Worm (Caenorhabditis elegans): ENCODE measurements around the gene gpa-10.

The gpa-10 gene

DNA sequence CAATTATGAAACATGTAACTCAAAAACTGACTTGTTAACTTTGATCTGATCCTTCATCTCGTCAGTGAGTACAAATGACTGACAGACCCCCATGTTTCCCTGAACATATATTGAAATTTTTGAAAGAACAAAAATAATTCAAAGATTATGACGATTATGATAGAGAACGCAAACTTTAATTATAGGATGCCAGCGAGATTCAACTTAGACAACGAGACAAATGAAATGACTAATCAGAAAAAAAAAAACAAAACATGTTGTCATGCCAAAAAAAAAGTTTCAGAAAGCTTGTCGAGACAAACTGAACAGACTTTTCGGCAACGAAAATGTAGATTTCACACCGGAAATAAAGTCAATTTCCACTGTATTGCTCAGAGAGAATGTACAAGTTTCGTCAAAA, at the start of gene gpa-10:
Gene gpa-10, minus strand, starts transcription at position 101 of the 400 bp plus-strand sequence.
- TF ChIP-seq cog-1 (tag; optimal IDR thresholded peaks at IDR 0.05) = no peak
- TF ChIP-seq klf-2 (GFP tag; conservative IDR thresholded peaks at IDR 0.05) = no peak
- no peak for TF ChIP-seq ztf-29 (GFP tag; IDR thresholded peaks at IDR 0.05)

DNA sequence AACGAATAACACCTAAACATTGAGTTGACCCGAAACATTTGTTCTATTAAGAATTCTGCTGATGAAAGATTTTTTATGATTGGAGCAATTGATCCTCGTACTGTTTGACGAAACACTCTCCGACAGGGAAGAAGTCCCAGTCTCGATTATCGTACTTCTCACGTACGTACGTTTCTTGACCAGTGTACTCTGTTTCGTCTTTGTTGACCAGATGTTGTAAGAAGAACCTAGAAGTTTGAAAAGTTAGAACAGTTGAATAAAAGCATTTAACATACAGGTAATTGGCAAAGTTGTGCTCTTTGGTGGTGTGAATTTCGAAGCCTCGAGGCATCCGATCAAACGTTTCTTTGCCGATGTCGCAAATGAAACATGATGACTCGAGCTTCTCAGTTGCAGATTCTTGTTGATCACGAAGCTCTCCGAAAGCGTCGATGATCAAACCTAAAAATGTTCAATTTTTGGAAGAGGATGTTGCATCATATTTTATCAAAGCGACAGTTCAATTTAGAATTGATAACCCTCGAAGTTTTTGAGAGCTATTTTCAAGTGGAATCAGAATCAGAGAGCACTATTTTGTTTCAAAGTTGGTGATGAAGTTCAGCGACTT, 47.4 kb upstream of the gpa-10 start:
- TF ChIP-seq ztf-23 (GFP tag; IDR thresholded peaks at IDR 0.05) = no peak
- no peak for TF ChIP-seq tab-1 (GFP tag; IDR thresholded peaks at IDR 0.05)
- no peak for TF ChIP-seq ref-1 (GFP tag; conservative IDR thresholded peaks at IDR 0.05)
- no peak for TF ChIP-seq flt-1 (GFP tag; IDR thresholded peaks at IDR 0.05)
- no peak for TF ChIP-seq T22C8.4 (GFP tag; IDR thresholded peaks at IDR 0.05)
- TF ChIP-seq klf-2 (GFP tag; conservative IDR thresholded peaks at IDR 0.05) = no peak

DNA sequence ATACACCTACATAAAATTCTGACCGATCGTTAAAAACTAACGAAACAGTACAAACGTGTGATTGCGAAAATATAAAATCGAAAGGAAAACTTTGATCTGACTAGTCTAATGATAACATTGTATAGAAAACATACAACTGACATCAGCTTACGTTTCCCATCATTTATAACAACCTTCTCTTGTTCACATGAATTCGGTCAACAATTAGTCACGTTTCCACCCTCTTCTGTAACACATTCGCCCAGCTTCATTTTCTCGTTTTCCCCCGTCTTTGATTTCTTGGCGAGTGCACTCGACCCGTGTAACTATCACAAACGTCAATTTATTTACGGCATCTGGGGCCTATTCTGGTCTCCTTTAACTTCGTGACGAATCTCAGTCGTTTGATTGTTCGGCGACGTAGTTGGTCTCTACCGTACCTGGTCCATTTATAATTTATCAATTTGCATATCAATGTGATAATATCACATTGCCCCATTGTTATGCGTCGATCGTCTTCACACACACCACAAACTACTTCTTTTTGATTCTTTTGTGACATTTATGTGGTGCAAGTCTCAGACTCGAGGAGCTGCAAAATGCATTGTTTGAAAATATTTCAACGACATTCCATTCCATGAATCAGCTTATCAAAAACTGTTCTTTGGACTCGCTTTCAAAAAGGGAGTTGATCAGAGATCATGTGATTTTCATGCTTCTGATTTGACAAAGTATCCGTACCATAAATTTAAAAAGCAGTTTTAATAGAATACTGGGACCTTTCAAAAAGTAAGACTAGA, 46.4 kb upstream of the gpa-10 start:
- TF ChIP-seq ztf-23 (GFP tag; IDR thresholded peaks at IDR 0.05) = no peak
- TF ChIP-seq med-1 (GFP tag; optimal IDR thresholded peaks at IDR 0.05; ENCODE audit: insufficient read depth) = no peak
- TF ChIP-seq tab-1 (GFP tag; IDR thresholded peaks at IDR 0.05) = no peak
- no peak for TF ChIP-seq cog-1 (tag; optimal IDR thresholded peaks at IDR 0.05)
- TF ChIP-seq ref-1 (GFP tag; conservative IDR thresholded peaks at IDR 0.05) = no peak
- TF ChIP-seq flt-1 (GFP tag; IDR thresholded peaks at IDR 0.05) = no peak
- TF ChIP-seq ztf-29 (GFP tag; IDR thresholded peaks at IDR 0.05) = no peak
- no peak for TF ChIP-seq klf-2 (GFP tag; conservative IDR thresholded peaks at IDR 0.05)
- no peak for TF ChIP-seq T22C8.4 (GFP tag; IDR thresholded peaks at IDR 0.05)

DNA sequence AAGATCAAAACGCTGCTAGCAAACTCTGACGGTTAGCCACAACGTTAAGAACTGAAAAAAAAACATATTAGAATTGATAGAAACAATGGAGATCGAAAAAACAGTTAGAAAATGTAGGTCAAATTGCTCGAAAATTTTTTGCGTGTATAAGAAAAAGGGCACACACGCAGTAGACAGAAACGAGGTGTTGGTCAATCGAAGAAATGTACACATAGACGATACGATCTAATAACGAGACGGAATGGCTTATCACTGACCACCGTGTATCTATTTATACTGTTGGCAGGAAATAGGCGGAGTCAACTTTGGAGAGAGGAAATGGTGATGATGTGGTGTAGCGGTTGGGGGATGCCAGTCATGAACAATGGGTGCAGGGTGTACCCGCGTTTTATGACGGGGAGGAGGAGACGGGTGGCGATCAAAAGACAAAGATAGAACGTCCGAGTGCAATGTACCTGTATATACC, 45.6 kb upstream of the gpa-10 start, which contains the start of gene odc-1:
Gene odc-1, minus strand, starts transcription at position 51 of the 466 bp plus-strand sequence.
- TF ChIP-seq cog-1 (tag; optimal IDR thresholded peaks at IDR 0.05) (no peak), ztf-23 (GFP tag; IDR thresholded peaks at IDR 0.05) (no peak), flt-1 (GFP tag; IDR thresholded peaks at IDR 0.05) (no peak), med-1 (GFP tag; optimal IDR thresholded peaks at IDR 0.05; ENCODE audit: insufficient read depth) (no peak), tab-1 (GFP tag; IDR thresholded peaks at IDR 0.05) (no peak), ztf-29 (GFP tag; IDR thresholded peaks at IDR 0.05) (no peak)

DNA sequence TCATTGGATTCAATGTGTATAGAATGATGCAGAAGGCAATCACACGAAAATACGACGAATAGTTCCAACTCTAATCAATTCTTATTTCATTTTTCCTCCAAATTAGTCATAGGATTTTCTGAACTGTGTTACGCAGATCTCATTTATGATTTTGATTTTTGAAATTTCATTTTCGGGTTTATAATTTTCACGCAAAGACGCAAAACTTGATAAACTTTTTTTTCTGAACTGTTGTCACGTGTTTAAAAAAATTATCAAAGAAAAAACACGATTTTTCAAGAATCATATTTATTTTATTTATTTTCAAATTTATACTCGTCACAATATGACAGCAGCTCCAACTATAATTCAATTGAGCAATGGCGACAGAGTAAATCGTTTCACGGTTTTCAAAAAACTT, 42.1 kb upstream of the gpa-10 start, which contains the start of gene K11C4.1:
Gene K11C4.1, plus strand, starts transcription at position 301 of the 400 bp plus-strand sequence.
- TF ChIP-seq tab-1 (GFP tag; IDR thresholded peaks at IDR 0.05) (no peak), med-1 (GFP tag; optimal IDR thresholded peaks at IDR 0.05; ENCODE audit: insufficient read depth) (no peak), ztf-23 (GFP tag; IDR thresholded peaks at IDR 0.05) (no peak), ref-1 (GFP tag; conservative IDR thresholded peaks at IDR 0.05) (no peak), cog-1 (tag; optimal IDR thresholded peaks at IDR 0.05) (no peak), ztf-29 (GFP tag; IDR thresholded peaks at IDR 0.05) (no peak), flt-1 (GFP tag; IDR thresholded peaks at IDR 0.05) (no peak), T22C8.4 (GFP tag; IDR thresholded peaks at IDR 0.05) (no peak), klf-2 (GFP tag; conservative IDR thresholded peaks at IDR 0.05) (no peak)

DNA sequence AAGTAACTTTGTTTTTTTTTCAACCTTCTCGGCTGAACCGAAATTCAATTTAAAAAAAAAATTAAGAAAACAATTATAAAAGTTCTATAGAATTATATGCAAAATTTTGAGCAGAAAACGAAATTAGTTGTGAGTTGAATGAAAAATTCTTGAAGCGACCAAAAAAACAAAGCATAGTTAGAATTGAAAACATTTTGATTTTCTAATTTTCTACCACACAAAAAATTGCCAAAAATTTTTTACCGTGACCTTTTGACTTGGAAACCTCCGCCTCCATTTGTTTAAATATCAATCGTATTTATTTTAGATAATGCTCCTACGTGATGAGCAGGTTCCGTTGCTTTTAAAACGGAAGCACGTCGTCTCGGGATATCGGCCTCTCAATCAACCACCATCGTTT, 40.2 kb upstream of the gpa-10 start, which contains the start of gene K11C4.2:
Gene K11C4.2, plus strand, starts transcription at position 301 of the 400 bp plus-strand sequence.
- TF ChIP-seq klf-2 (GFP tag; conservative IDR thresholded peaks at IDR 0.05) = no peak

DNA sequence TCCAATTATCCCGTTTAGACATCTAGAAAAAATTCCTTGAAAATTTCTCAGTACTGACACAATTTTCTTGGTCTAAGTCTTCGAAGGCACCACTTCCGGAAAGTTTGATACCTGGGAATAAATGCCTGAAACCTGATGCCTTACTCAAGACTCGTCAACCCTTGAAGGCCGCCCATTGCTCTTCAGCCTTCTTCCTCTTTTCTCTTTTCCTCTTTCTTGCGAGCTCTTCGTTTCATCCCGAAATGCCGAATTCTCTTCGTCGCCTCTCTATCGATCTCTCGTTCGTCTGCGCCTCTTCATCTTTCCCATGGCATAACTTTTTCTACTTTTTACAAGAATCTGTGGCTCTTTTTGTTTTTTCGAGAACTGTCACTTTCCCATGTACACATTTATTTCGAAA, 39.1 kb upstream of the gpa-10 start:
- no peak for TF ChIP-seq med-1 (GFP tag; optimal IDR thresholded peaks at IDR 0.05; ENCODE audit: insufficient read depth)
- no peak for TF ChIP-seq cog-1 (tag; optimal IDR thresholded peaks at IDR 0.05)
- TF ChIP-seq ztf-29 (GFP tag; IDR thresholded peaks at IDR 0.05) = no peak
- no peak for TF ChIP-seq tab-1 (GFP tag; IDR thresholded peaks at IDR 0.05)
- TF ChIP-seq ref-1 (GFP tag; conservative IDR thresholded peaks at IDR 0.05) = no peak
- no peak for TF ChIP-seq T22C8.4 (GFP tag; IDR thresholded peaks at IDR 0.05)
- no peak for TF ChIP-seq klf-2 (GFP tag; conservative IDR thresholded peaks at IDR 0.05)

DNA sequence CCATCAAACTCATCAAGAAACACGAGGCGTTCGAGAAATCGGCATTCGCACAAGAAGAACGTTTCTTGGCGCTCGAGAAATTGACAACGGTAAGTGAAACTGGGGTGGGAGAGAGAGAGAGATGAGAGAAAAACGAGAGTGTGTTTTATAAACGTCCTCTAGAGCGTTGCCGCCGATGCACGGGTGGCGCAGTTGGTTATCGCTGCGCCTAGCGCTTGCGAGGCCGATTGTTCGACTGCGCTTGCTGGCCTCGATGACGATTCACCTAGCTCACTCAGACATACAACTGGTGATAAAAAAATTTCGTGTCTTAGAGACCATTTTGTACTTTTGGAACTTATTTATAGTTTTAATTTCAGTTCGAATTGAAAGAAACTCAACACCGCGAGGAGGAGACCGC, 34.2 kb upstream of the gpa-10 start:
- peak; percentile 89 for TF ChIP-seq ztf-23 (GFP tag; IDR thresholded peaks at IDR 0.05)
- peak; percentile 81 for TF ChIP-seq ztf-29 (GFP tag; IDR thresholded peaks at IDR 0.05)
- peak; percentile 85 for TF ChIP-seq tab-1 (GFP tag; IDR thresholded peaks at IDR 0.05)
- peak; percentile 41 for TF ChIP-seq cog-1 (tag; optimal IDR thresholded peaks at IDR 0.05)
- TF ChIP-seq ref-1 (GFP tag; conservative IDR thresholded peaks at IDR 0.05) = peak; percentile 63; the same call in 1 of the 2 replicates
- TF ChIP-seq med-1 (GFP tag; optimal IDR thresholded peaks at IDR 0.05; ENCODE audit: insufficient read depth) = peak; percentile 71
- TF ChIP-seq T22C8.4 (GFP tag; IDR thresholded peaks at IDR 0.05) = peak; percentile 68; the same call in 1 of the 2 replicates
- peak; percentile 91 for TF ChIP-seq flt-1 (GFP tag; IDR thresholded peaks at IDR 0.05)
- peak; percentile 84 for TF ChIP-seq klf-2 (GFP tag; conservative IDR thresholded peaks at IDR 0.05)

DNA sequence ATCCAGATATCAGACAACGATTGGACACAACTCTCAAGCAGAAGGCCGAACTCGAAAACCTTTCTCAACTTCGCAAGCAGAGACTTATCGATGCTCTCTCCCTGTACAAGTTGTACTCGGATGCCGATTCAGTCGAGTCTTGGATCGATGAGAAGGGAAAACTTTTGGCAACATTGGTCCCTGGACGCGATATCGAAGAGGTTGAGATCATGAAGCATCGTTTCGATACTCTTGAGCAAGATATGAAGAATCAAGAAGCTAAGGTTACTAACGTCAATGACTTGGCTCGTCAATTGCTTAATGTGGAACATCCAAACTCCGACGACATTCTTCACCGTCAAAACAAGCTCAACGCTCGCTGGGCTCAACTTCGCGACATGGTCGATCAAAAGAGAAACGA, 30.5 kb upstream of the gpa-10 start:
- no peak for TF ChIP-seq ref-1 (GFP tag; conservative IDR thresholded peaks at IDR 0.05)
- TF ChIP-seq T22C8.4 (GFP tag; IDR thresholded peaks at IDR 0.05) = no peak
- TF ChIP-seq med-1 (GFP tag; optimal IDR thresholded peaks at IDR 0.05; ENCODE audit: insufficient read depth) = no peak
- no peak for TF ChIP-seq klf-2 (GFP tag; conservative IDR thresholded peaks at IDR 0.05)
- no peak for TF ChIP-seq ztf-23 (GFP tag; IDR thresholded peaks at IDR 0.05)
- TF ChIP-seq flt-1 (GFP tag; IDR thresholded peaks at IDR 0.05) = no peak
- TF ChIP-seq ztf-29 (GFP tag; IDR thresholded peaks at IDR 0.05) = no peak
- TF ChIP-seq tab-1 (GFP tag; IDR thresholded peaks at IDR 0.05) = no peak
- TF ChIP-seq cog-1 (tag; optimal IDR thresholded peaks at IDR 0.05) = no peak
